Worm (Caenorhabditis elegans) whole organism, L3 larva: ENCODE data around the gene hum-5.

Experiments used
- ZK546.5 ChIP-seq: sonication (generic microtip); optimal IDR thresholded peaks from 2 replicates; lab custom pipeline; 2017; ENCODE audit warnings: missing biosample characterization, missing genetic modification characterization
- aly-2 ChIP-seq: fragments of 150-350 bp; optimal IDR thresholded peaks from 2 replicates; lab custom pipeline; 2014; ENCODE audit warnings: missing biosample characterization, missing genetic modification characterization
- ama-1 ChIP-seq: fragments of 150-350 bp; optimal IDR thresholded peaks from 2 replicates; lab custom pipeline; 2018
- ceh-16 ChIP-seq: sonication (generic microtip); optimal IDR thresholded peaks from 2 replicates; lab custom pipeline; 2017; ENCODE audit warnings: missing biosample characterization, missing genetic modification characterization
- ceh-28 ChIP-seq: fragments of 150-350 bp; optimal IDR thresholded peaks from 2 replicates; lab custom pipeline; 2014; ENCODE audit warnings: missing biosample characterization, missing genetic modification reagents, missing genetic modification characterization
- egl-27 ChIP-seq: sonication (generic microtip); optimal IDR thresholded peaks from 4 replicates; lab custom pipeline; 2017; ENCODE audit warnings: missing biosample characterization, missing genetic modification reagents, missing genetic modification characterization
- lin-39 ChIP-seq: fragments of 150-350 bp; optimal IDR thresholded peaks from 2 replicates; lab custom pipeline; 2018; ENCODE audit warnings: missing biosample characterization, missing genetic modification reagents, missing genetic modification characterization
- nhr-23 ChIP-seq: fragments of 150-350 bp; optimal IDR thresholded peaks from 2 replicates; lab custom pipeline; 2014; ENCODE audit warnings: missing biosample characterization, missing genetic modification reagents, missing genetic modification characterization
- nhr-237 ChIP-seq: fragments of 150-350 bp; optimal IDR thresholded peaks from 2 replicates; lab custom pipeline; 2014; ENCODE audit warnings: missing biosample characterization, missing genetic modification characterization
- nhr-25 ChIP-seq: sonication (generic microtip); optimal IDR thresholded peaks from 2 replicates; lab custom pipeline; 2017; ENCODE audit warnings: missing biosample characterization, missing genetic modification characterization
- nhr-28 ChIP-seq: fragments of 150-350 bp; optimal IDR thresholded peaks from 2 replicates; lab custom pipeline; 2014; ENCODE audit warnings: missing biosample characterization, missing genetic modification characterization
- tbx-2 ChIP-seq: sonication (generic microtip); optimal IDR thresholded peaks from 2 replicates; lab custom pipeline; 2016; ENCODE audit warnings: mild to moderate bottlenecking, missing genetic modification characterization, missing compliant biosample characterization
- unc-62 ChIP-seq: fragments of 150-350 bp; sonication (generic microtip); optimal IDR thresholded peaks from 4 replicates; lab custom pipeline; 2014; ENCODE audit warnings: missing biosample characterization, missing genetic modification reagents, missing genetic modification characterization

DNA sequence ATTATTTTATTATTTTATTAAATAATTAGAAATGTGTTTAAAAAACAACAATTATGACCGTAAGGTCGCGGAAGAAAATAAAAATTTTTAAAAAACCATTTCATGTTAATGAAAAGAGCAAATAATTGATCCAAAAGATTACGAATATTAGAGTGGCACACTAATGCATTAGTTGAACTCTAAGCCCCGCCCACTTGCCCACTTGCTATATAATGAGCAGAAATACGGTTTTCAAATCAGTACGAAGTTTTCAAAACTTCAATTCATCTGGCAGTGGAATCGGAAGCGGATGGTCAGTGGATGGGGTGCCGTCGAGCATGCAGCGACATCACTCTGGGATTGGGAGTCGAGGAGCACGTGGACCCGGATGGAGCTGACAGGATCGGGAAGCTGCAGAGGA is 48.9 kb downstream of the hum-5 start, which contains the start of gene C36E8.6:
- TF ChIP-seq ZK546.5 (no peak), ceh-16 (tag; lab: Kevin White, UChicago) (no peak), ama-1 (no peak), tbx-2 (no peak), nhr-25 (no peak), egl-27 (tag; lab: Kevin White, UChicago) (no peak), nhr-237 (tag; lab: Kevin White, UChicago) (no peak), unc-62 (no peak), aly-2 (tag; lab: Kevin White, UChicago) (no peak), nhr-28 (tag; lab: Kevin White, UChicago) (no peak), nhr-23 (no peak), ceh-28 (no peak), lin-39 (tag; lab: Kevin White, UChicago) (no peak)
